Fruit fly (Drosophila melanogaster) whole organism, embryonic: Measurements from ENCODE around the gene klar.

Experiments used
- Blimp-1 ChIP-seq: fragments of 200-800 bp; sonication (Bioruptor generic); optimal IDR thresholded peaks from 3 replicates; lab custom pipeline; 2018; ENCODE audit warnings: missing biosample characterization, missing genetic modification characterization, mild to moderate bottlenecking, moderate library complexity, missing genetic modification reagents
- CG1024 ChIP-seq: fragments of 200-800 bp; sonication (Bioruptor generic); IDR thresholded peaks from 2 replicates; pipeline ENCODE4 v1.3.6; 2022; ENCODE audit warnings: missing biosample characterization, missing genetic modification characterization
- CG10543 ChIP-seq: fragments of 200-800 bp; sonication (Bioruptor generic); optimal IDR thresholded peaks from 3 replicates; lab custom pipeline; 2017; ENCODE audit warnings: missing biosample characterization, mild to moderate bottlenecking, missing genetic modification characterization, moderate library complexity
- CG11504 ChIP-seq: fragments of 200-800 bp; sonication (Bioruptor generic); optimal IDR thresholded peaks from 3 replicates; lab custom pipeline; 2019; ENCODE audit warnings: missing biosample characterization, mild to moderate bottlenecking, missing genetic modification characterization, moderate library complexity
- CG12071 ChIP-seq: fragments of 200-800 bp; sonication (Bioruptor generic); optimal IDR thresholded peaks from 3 replicates; lab custom pipeline; 2018; ENCODE audit warnings: missing biosample characterization, mild to moderate bottlenecking, missing genetic modification characterization
- CG12155 ChIP-seq: fragments of 200-800 bp; sonication (Bioruptor generic); optimal IDR thresholded peaks from 3 replicates; lab custom pipeline; 2016; ENCODE audit warnings: missing biosample characterization, missing genetic modification characterization
- CG13775 ChIP-seq: fragments of 200-800 bp; sonication (Bioruptor generic); optimal IDR thresholded peaks from 3 replicates; lab custom pipeline; 2017; ENCODE audit warnings: missing biosample characterization, mild to moderate bottlenecking, missing genetic modification characterization
- CG14050 ChIP-seq: fragments of 200-800 bp; sonication (Bioruptor generic); IDR thresholded peaks from 3 replicates; pipeline ENCODE4 v1.3.6; 2022; ENCODE audit warnings: missing biosample characterization, missing genetic modification characterization
- CG15479 ChIP-seq: fragments of 200-800 bp; sonication (Bioruptor generic); optimal IDR thresholded peaks from 3 replicates; lab custom pipeline; 2019; ENCODE audit warnings: missing biosample characterization, mild to moderate bottlenecking, missing genetic modification characterization, moderate library complexity
- CG15601 ChIP-seq: fragments of 200-800 bp; sonication (Bioruptor generic); optimal IDR thresholded peaks from 3 replicates; lab custom pipeline; 2019; ENCODE audit warnings: missing biosample characterization, mild to moderate bottlenecking, missing genetic modification characterization, moderate library complexity
- CG17612 ChIP-seq: fragments of 200-800 bp; sonication (Bioruptor generic); IDR thresholded peaks from 2 replicates; pipeline ENCODE4 v1.3.6; 2022; ENCODE audit warnings: missing biosample characterization, missing genetic modification characterization
- CG18599 ChIP-seq: fragments of 200-800 bp; sonication (Bioruptor generic); optimal IDR thresholded peaks from 3 replicates; lab custom pipeline; 2017; ENCODE audit warnings: missing biosample characterization, missing genetic modification characterization, mild to moderate bottlenecking, moderate library complexity, missing genetic modification reagents
- CG2889 ChIP-seq: fragments of 200-800 bp; sonication (Bioruptor generic); IDR thresholded peaks from 3 replicates; pipeline ENCODE4 v1.3.6; 2022; ENCODE audit warnings: missing biosample characterization, missing genetic modification characterization
- CG32532 ChIP-seq: fragments of 200-800 bp; sonication (Bioruptor generic); IDR thresholded peaks from 2 replicates; pipeline ENCODE4 v1.3.6; 2022; ENCODE audit warnings: missing biosample characterization, missing genetic modification characterization
- CG6765 ChIP-seq: fragments of 200-800 bp; sonication (Bioruptor generic); optimal IDR thresholded peaks from 3 replicates; lab custom pipeline; 2017; ENCODE audit warnings: missing biosample characterization, mild to moderate bottlenecking, missing genetic modification characterization
- Dll ChIP-seq: fragments of 200-800 bp; sonication (Bioruptor generic); IDR thresholded peaks from 4 replicates; pipeline ENCODE4 v1.3.6; 2022; ENCODE audit warnings: missing biosample characterization, missing genetic modification characterization; ENCODE audit not compliant: partially characterized antibody
- E2f1 ChIP-seq: fragments of 200-800 bp; sonication (Bioruptor generic); IDR thresholded peaks from 2 replicates; pipeline ENCODE4 v1.3.6; 2022; ENCODE audit warnings: missing biosample characterization, missing genetic modification characterization
- Kr ChIP-seq: fragments of 200-800 bp; sonication (Bioruptor generic); optimal IDR thresholded peaks from 2 replicates; lab custom pipeline; 2017; ENCODE audit warnings: missing biosample characterization, mild to moderate bottlenecking, missing genetic modification characterization
- Max ChIP-seq: fragments of 200-800 bp; sonication (Bioruptor generic); optimal IDR thresholded peaks from 2 replicates; lab custom pipeline; 2016; ENCODE audit warnings: missing biosample characterization, mild to moderate bottlenecking, missing genetic modification characterization
- Pdp1 ChIP-seq, 2 experiments: fragments of 200-800 bp; sonication (Bioruptor generic); optimal IDR thresholded peaks; 3 replicates each; lab custom pipeline; 2016; ENCODE audit warnings: missing biosample characterization in 2 of 2, missing genetic modification characterization in 2 of 2, mild to moderate bottlenecking in 1 of 2, moderate library complexity in 1 of 2
- Scr ChIP-seq: fragments of 200-800 bp; sonication (Bioruptor generic); IDR thresholded peaks from 2 replicates; pipeline ENCODE4 v1.3.6; 2022; ENCODE audit warnings: missing biosample characterization, missing genetic modification characterization; ENCODE audit not compliant: partially characterized antibody
- az2 ChIP-seq: fragments of 200-800 bp; sonication (Bioruptor generic); optimal IDR thresholded peaks from 3 replicates; lab custom pipeline; 2016; ENCODE audit warnings: missing biosample characterization, missing genetic modification characterization
- cad ChIP-seq: fragments of >200 bp; optimal IDR thresholded peaks from 2 replicates; lab custom pipeline; 2017; ENCODE audit warnings: missing biosample characterization, missing genetic modification characterization
- chm ChIP-seq: fragments of 200-800 bp; sonication (Bioruptor generic); IDR thresholded peaks from 2 replicates; pipeline ENCODE4 v1.3.6; 2022; ENCODE audit warnings: missing biosample characterization, missing genetic modification characterization
- corto ChIP-seq: fragments of 200-800 bp; sonication (Bioruptor generic); optimal IDR thresholded peaks from 2 replicates; lab custom pipeline; 2016; ENCODE audit warnings: missing biosample characterization, mild to moderate bottlenecking, missing genetic modification characterization, moderate library complexity
- crol ChIP-seq: fragments of 200-800 bp; sonication (Bioruptor generic); IDR thresholded peaks from 2 replicates; pipeline ENCODE4 v1.3.6; 2022; ENCODE audit warnings: missing biosample characterization, missing genetic modification characterization
- eve ChIP-seq, 2 experiments: fragments of >200 bp; optimal IDR thresholded peaks; 2 replicates each; lab custom pipeline; 2017; ENCODE audit warnings: missing biosample characterization in 2 of 2, missing genetic modification characterization in 2 of 2
- gro ChIP-seq: fragments of 200-800 bp; sonication (Bioruptor generic); optimal IDR thresholded peaks from 2 replicates; lab custom pipeline; 2016; ENCODE audit warnings: missing biosample characterization, missing genetic modification characterization
- hkb ChIP-seq, 2 experiments: fragments of 200-800 bp in 1 of 2; fragments of >200 bp in 1 of 2; sonication (Bioruptor generic) in 1 of 2; IDR thresholded peaks in 1 of 2; optimal IDR thresholded peaks in 1 of 2; 2 replicates each; pipeline versions ENCODE4 v1.3.6 to Lab custom; 2017 to 2022; ENCODE audit warnings: missing biosample characterization in 1 of 2, missing genetic modification characterization in 1 of 2
- insv ChIP-seq, 2 experiments: fragments of 200-800 bp; sonication (Bioruptor generic); optimal IDR thresholded peaks; 3 replicates each; lab custom pipeline; 2016 to 2018; ENCODE audit warnings: missing biosample characterization in 2 of 2, missing genetic modification characterization in 2 of 2
- ken ChIP-seq: fragments of 200-800 bp; sonication (Bioruptor generic); IDR thresholded peaks from 3 replicates; pipeline ENCODE4 v1.3.6; 2022; ENCODE audit warnings: missing biosample characterization, missing genetic modification characterization
- kni ChIP-seq: fragments of 200-800 bp; sonication (Bioruptor generic); optimal IDR thresholded peaks from 3 replicates; lab custom pipeline; 2017; ENCODE audit warnings: mild to moderate bottlenecking, missing biosample characterization, missing genetic modification reagents, missing genetic modification characterization
- mirr ChIP-seq: fragments of 200-800 bp; sonication (Bioruptor generic); optimal IDR thresholded peaks from 3 replicates; lab custom pipeline; 2018; ENCODE audit warnings: missing biosample characterization, mild to moderate bottlenecking, missing genetic modification characterization
- nerfin-1 ChIP-seq: fragments of 200-800 bp; sonication (Bioruptor generic); optimal IDR thresholded peaks from 3 replicates; lab custom pipeline; 2019; ENCODE audit warnings: missing biosample characterization, mild to moderate bottlenecking, missing genetic modification characterization, moderate library complexity
- pan ChIP-seq, 4 experiments: fragments of >200 bp in 3 of 4; fragments of 200-800 bp in 1 of 4; sonication (Bioruptor generic) in 1 of 4; optimal IDR thresholded peaks in 3 of 4; IDR thresholded peaks in 1 of 4; 2 replicates each; pipeline versions ENCODE4 v1.3.6 to Lab custom; 2017 to 2022; ENCODE audit warnings: missing biosample characterization in 2 of 4, missing genetic modification characterization in 2 of 4, mixed read lengths in 1 of 4
- pros ChIP-seq: fragments of 200-800 bp; sonication (Bioruptor generic); optimal IDR thresholded peaks from 3 replicates; lab custom pipeline; 2019; ENCODE audit warnings: missing biosample characterization, mild to moderate bottlenecking, missing genetic modification characterization, moderate library complexity
- scrt ChIP-seq: fragments of 200-800 bp; sonication (Bioruptor generic); optimal IDR thresholded peaks from 2 replicates; lab custom pipeline; 2018; ENCODE audit warnings: missing biosample characterization, mild to moderate bottlenecking, missing genetic modification characterization, moderate library complexity
- seq ChIP-seq: fragments of 200-800 bp; sonication (Bioruptor generic); IDR thresholded peaks from 2 replicates; pipeline ENCODE4 v1.3.6; 2022; ENCODE audit warnings: missing biosample characterization, missing genetic modification characterization
- sqz ChIP-seq: fragments of 200-800 bp; sonication (Bioruptor generic); optimal IDR thresholded peaks from 3 replicates; lab custom pipeline; 2018; ENCODE audit warnings: missing biosample characterization, mild to moderate bottlenecking, missing genetic modification characterization
- stwl ChIP-seq: fragments of 200-800 bp; sonication (Bioruptor generic); optimal IDR thresholded peaks from 3 replicates; lab custom pipeline; 2018; ENCODE audit warnings: missing biosample characterization, mild to moderate bottlenecking, missing genetic modification characterization, moderate library complexity
- tll ChIP-seq, 2 experiments: fragments of 200-800 bp in 1 of 2; fragments of >200 bp in 1 of 2; sonication (Bioruptor generic) in 1 of 2; optimal IDR thresholded peaks; 2 replicates each; lab custom pipeline; 2017 to 2019; ENCODE audit warnings: missing biosample characterization in 2 of 2, missing genetic modification characterization in 2 of 2, mild to moderate bottlenecking in 1 of 2, moderate library complexity in 1 of 2
- toy ChIP-seq: fragments of 200-800 bp; sonication (Bioruptor generic); IDR thresholded peaks from 2 replicates; pipeline ENCODE4 v1.3.6; 2022; ENCODE audit warnings: missing biosample characterization, missing genetic modification characterization
- unc-4 ChIP-seq: fragments of 200-800 bp; sonication (Bioruptor generic); IDR thresholded peaks from 2 replicates; pipeline ENCODE4 v1.3.6; 2022; ENCODE audit warnings: missing biosample characterization, missing genetic modification characterization; ENCODE audit not compliant: partially characterized antibody
- vvl ChIP-seq: fragments of 200-800 bp; sonication (Bioruptor generic); IDR thresholded peaks from 2 replicates; pipeline ENCODE4 v1.3.6; 2022; ENCODE audit warnings: missing biosample characterization, missing genetic modification characterization
- yki ChIP-seq: fragments of >200 bp; optimal IDR thresholded peaks from 3 replicates; lab custom pipeline; 2018
- zen ChIP-seq: fragments of 200-800 bp; sonication (Bioruptor generic); optimal IDR thresholded peaks from 3 replicates; lab custom pipeline; 2018; ENCODE audit warnings: missing biosample characterization, mild to moderate bottlenecking, missing genetic modification characterization, moderate library complexity

klar gene

DNA sequence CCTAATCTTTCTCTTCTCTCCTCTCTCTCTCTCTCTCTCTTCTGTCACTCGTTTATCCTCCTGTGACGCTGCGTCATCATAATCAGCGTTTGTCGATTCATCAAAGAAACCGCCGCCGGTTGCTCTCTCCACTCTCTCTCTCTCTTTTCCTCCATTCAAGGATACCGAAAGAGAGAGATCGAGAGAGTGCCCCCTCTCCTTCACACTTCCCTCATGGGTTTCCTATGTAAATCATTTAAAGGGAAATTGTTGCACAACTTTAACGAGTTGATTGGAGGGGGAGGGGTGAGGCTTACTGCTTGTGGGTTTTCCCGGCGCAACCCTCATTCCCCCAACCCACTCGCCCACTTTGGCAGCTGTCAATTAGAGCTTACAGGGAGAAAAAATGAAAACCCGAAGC, 3.8 kb upstream of the klar start (continued):
- TF ChIP-seq gro (GFP tag; lab: Kevin White, UChicago) = peak; percentile 35
- TF ChIP-seq pan (optimal IDR thresholded peaks at IDR 0.05; lab: Kevin White, UChicago) = peak in 1 of 2 experiments; percentile 59
- peak in 1 of 2 experiments; percentile 51 for TF ChIP-seq pan (GFP tag; optimal IDR thresholded peaks at IDR 0.05 in 1 of 2, IDR thresholded peaks at IDR 0.05 in 1 of 2)
- peak; percentile 33; the same call in 1 of the 4 replicates for TF ChIP-seq Dll (GFP tag; lab: Robert Waterston, UW)
- peak; percentile 87 for TF ChIP-seq crol
- peak; percentile 16; the same call in 1 of the 2 replicates for TF ChIP-seq CG32532
- TF ChIP-seq insv (GFP tag; optimal IDR thresholded peaks at IDR 0.05; lab: Kevin White, UChicago) = peak in 1 of 2 experiments; percentile 9
- peak; percentile 79 for TF ChIP-seq scrt (GFP tag; lab: Kevin White, UChicago)
- TF ChIP-seq zen (tag; lab: Kevin White, UChicago) = peak; percentile 30
- TF ChIP-seq CG11504 (tag; lab: Kevin White, UChicago) = peak; percentile 96
- TF ChIP-seq CG15479 (GFP tag; lab: Kevin White, UChicago) = peak; percentile 96
- peak; percentile 85 for TF ChIP-seq yki (lab: Kevin White, UChicago)
- peak; percentile 73 for TF ChIP-seq Kr
- no peak for TF ChIP-seq hkb (optimal IDR thresholded peaks at IDR 0.05; lab: Kevin White, UChicago)
- peak; percentile 32; the same call in 1 of the 2 replicates for TF ChIP-seq hkb (GFP tag; IDR thresholded peaks at IDR 0.05; lab: Robert Waterston, UW)
- peak; percentile 21 for TF ChIP-seq CG18599 (GFP tag; lab: Kevin White, UChicago)
- TF ChIP-seq Pdp1 (GFP tag; optimal IDR thresholded peaks at IDR 0.05; lab: Kevin White, UChicago) = peak in 1 of 2 experiments; percentile 67
- peak; percentile 50 for TF ChIP-seq nerfin-1 (tag; lab: Kevin White, UChicago)
- peak in 1 of 2 experiments; percentile 71 for TF ChIP-seq tll (GFP tag; optimal IDR thresholded peaks at IDR 0.05; lab: Kevin White, UChicago)
- TF ChIP-seq unc-4 (GFP tag; lab: Robert Waterston, UW) = 0 out of 2 replicates have a peak, but pooled peaks have one; percentile 29
- no peak for TF ChIP-seq eve (GFP tag; optimal IDR thresholded peaks at IDR 0.05; lab: Kevin White, UChicago)
- no peak for TF ChIP-seq CG1024 (GFP tag; lab: Robert Waterston, UW)
- TF ChIP-seq CG12155 (GFP tag; lab: Kevin White, UChicago) = peak; percentile 18
- TF ChIP-seq Scr (GFP tag; lab: Robert Waterston, UW) = peak; percentile 18; the same call in 1 of the 2 replicates
- TF ChIP-seq CG17612 = no peak
- TF ChIP-seq vvl (GFP tag; lab: Robert Waterston, UW) = peak; percentile 19; the same call in 1 of the 2 replicates
- no peak for TF ChIP-seq CG6765 (GFP tag; lab: Kevin White, UChicago)
- TF ChIP-seq kni (GFP tag; lab: Kevin White, UChicago) = peak; percentile 30
- peak; percentile 84 for TF ChIP-seq pros
- TF ChIP-seq sqz (GFP tag; lab: Kevin White, UChicago) = no peak
- peak; percentile 20 for TF ChIP-seq cad (GFP tag; lab: Kevin White, UChicago)

DNA sequence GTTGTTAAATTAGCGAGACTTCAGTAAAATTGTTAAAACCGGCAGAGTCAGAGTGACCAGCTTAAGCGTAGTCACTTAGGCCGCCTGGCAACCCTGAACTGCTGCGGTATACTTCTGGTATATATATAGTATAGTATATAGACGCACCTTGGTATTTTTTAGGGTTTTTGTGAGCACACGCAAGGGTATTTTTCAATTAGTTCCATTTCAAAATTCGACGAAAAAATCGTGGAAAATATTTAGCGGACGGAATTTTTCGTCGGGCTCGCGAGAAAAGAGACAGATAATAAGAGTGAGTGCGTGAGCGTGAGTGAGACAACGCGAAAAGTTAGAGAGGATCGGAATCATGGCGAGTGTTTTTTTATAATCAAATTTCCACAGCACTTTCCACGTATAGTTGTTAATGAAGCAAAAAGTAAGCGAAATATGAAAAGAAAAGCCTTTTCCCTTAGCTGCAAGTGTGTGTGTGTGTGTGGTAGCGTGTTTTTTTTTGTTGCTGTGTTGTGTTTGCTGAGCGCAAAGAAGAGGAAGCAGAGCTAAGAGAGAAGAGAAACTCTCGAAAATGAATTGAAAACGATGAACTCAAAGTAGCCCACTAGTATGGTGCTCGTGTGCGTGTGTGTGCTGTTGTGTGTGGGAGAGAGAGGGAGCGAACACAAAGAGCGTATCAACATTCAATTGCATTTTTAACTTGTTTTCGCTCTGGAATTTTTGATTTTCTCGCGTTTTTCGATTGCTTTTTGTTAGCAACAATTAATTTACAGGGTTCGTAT, 2.6 kb upstream of the klar start, which contains the start of the genes Cypl and Hipk:
Gene Cypl, minus strand, starts transcription at position 69 of the 773 bp plus-strand sequence.
Gene Hipk, plus strand, starts transcription at position 198 of the 773 bp plus-strand sequence.
- TF ChIP-seq CG18599 (GFP tag; lab: Kevin White, UChicago) = peak; percentile 53
- no peak for TF ChIP-seq az2 (GFP tag; lab: Kevin White, UChicago)
- no peak for TF ChIP-seq CG12071 (GFP tag; lab: Kevin White, UChicago)
- no peak; the same call in 1 of the 2 replicates for TF ChIP-seq seq (GFP tag; lab: Robert Waterston, UW)
- peak; percentile 73 for TF ChIP-seq CG10543
- TF ChIP-seq stwl (tag; lab: Kevin White, UChicago) = peak; percentile 80
- no peak for TF ChIP-seq CG2889 (GFP tag; lab: Robert Waterston, UW)
- TF ChIP-seq ken (GFP tag; lab: Robert Waterston, UW) = no peak
- TF ChIP-seq E2f1 (GFP tag; lab: Robert Waterston, UW) = peak; percentile 10; the same call in 1 of the 2 replicates
- TF ChIP-seq toy (GFP tag; lab: Robert Waterston, UW) = no peak
- peak; percentile 50 for TF ChIP-seq mirr (GFP tag; lab: Kevin White, UChicago)
- TF ChIP-seq Max = peak; percentile 42
- TF ChIP-seq chm (GFP tag; lab: Robert Waterston, UW) = peak; percentile 8; the same call in 1 of the 2 replicates
- peak; percentile 47 for TF ChIP-seq corto (GFP tag; lab: Kevin White, UChicago)
- TF ChIP-seq CG14050 = no peak
- TF ChIP-seq Blimp-1 (GFP tag; lab: Kevin White, UChicago) = no peak
- peak; percentile 54 for TF ChIP-seq CG15601 (tag; lab: Kevin White, UChicago)
- peak; percentile 6 for TF ChIP-seq CG13775 (GFP tag; lab: Kevin White, UChicago)
